Worm (Caenorhabditis elegans) whole organism, L2 larva: ENCODE data around the gene C25F9.5.
"Not testable (repeated sequence)": the region's sequence is repeated elsewhere in the genome, so short reads cannot be mapped to it uniquely, and the experiment has no call there.

Source experiments
- ZK546.5 ChIP-seq: sonication (generic microtip); optimal IDR thresholded peaks from 2 replicates; lab custom pipeline; 2017; ENCODE audit warnings: missing biosample characterization, missing genetic modification characterization
- gmeb-1 ChIP-seq: fragments of 150-350 bp; optimal IDR thresholded peaks from 2 replicates; lab custom pipeline; 2014; ENCODE audit warnings: missing biosample characterization, missing genetic modification characterization
- ztf-11 ChIP-seq: sonication (generic microtip); optimal IDR thresholded peaks from 2 replicates; lab custom pipeline; 2017; ENCODE audit warnings: missing biosample characterization, missing genetic modification characterization

- TF ChIP-seq ZK546.5; ztf-11 (tag; lab: Kevin White, UChicago); gmeb-1: not testable (repeated sequence)
These were observed 48.8 kb upstream of the C25F9.5 start for ce11 chrV:19459501-19459900.
